Fruit fly (Drosophila melanogaster) whole organism, pupa: ENCODE data around the gene Prosbeta2R1.

Experiments
- CG10348 ChIP-seq: fragments of 200-800 bp; sonication (Bioruptor generic); IDR thresholded peaks from 2 replicates; pipeline ENCODE4 v1.3.6; 2022; ENCODE audit warnings: missing biosample characterization, missing genetic modification characterization
- CG12605 ChIP-seq: fragments of 200-800 bp; sonication (Bioruptor generic); IDR thresholded peaks from 2 replicates; pipeline ENCODE4 v1.3.6; 2022; ENCODE audit warnings: missing biosample characterization, missing genetic modification characterization
- CG17806 ChIP-seq: fragments of 200-800 bp; sonication (Bioruptor generic); optimal IDR thresholded peaks from 2 replicates; lab custom pipeline; 2018; ENCODE audit warnings: missing biosample characterization, mild to moderate bottlenecking, missing genetic modification characterization, moderate library complexity
- CG32121 ChIP-seq: fragments of 200-800 bp; sonication (Bioruptor generic); IDR thresholded peaks from 2 replicates; pipeline ENCODE4 v1.3.6; 2022; ENCODE audit warnings: missing biosample characterization, missing genetic modification characterization
- CG34367 ChIP-seq: fragments of 200-800 bp; sonication (Bioruptor generic); optimal IDR thresholded peaks from 2 replicates; lab custom pipeline; 2018; ENCODE audit warnings: missing biosample characterization, mild to moderate bottlenecking, missing genetic modification characterization
- CG8159 ChIP-seq: fragments of 200-800 bp; sonication (Bioruptor generic); optimal IDR thresholded peaks from 3 replicates; lab custom pipeline; 2018; ENCODE audit warnings: missing biosample characterization, mild to moderate bottlenecking, missing genetic modification characterization, moderate library complexity
- CG8301 ChIP-seq: fragments of 200-800 bp; sonication (Bioruptor generic); optimal IDR thresholded peaks from 2 replicates; lab custom pipeline; 2018; ENCODE audit warnings: missing biosample characterization, mild to moderate bottlenecking, missing genetic modification characterization
- CG9948 ChIP-seq: fragments of 200-800 bp; sonication (Bioruptor generic); optimal IDR thresholded peaks from 2 replicates; lab custom pipeline; 2018; ENCODE audit warnings: missing biosample characterization, mild to moderate bottlenecking, missing genetic modification characterization, moderate library complexity
- Pif1B ChIP-seq: fragments of 200-800 bp; sonication (Bioruptor generic); optimal IDR thresholded peaks from 3 replicates; lab custom pipeline; 2016; ENCODE audit warnings: missing biosample characterization, missing genetic modification characterization
- rn ChIP-seq: fragments of 200-800 bp; sonication (Bioruptor generic); IDR thresholded peaks from 2 replicates; pipeline ENCODE4 v1.3.6; 2022; ENCODE audit warnings: missing biosample characterization, missing genetic modification characterization

dm6 chrX:5800634-5801033 lies 8.1 kb upstream of the Prosbeta2R1 start:
- TF ChIP-seq CG9948 (tag; lab: Kevin White, UChicago): no peak
- no peak for TF ChIP-seq CG34367
- TF ChIP-seq CG8159 (tag; lab: Kevin White, UChicago): no peak
- no peak for TF ChIP-seq CG12605
- no peak for TF ChIP-seq CG8301 (tag; lab: Kevin White, UChicago)
- no peak for TF ChIP-seq CG32121 (GFP tag; lab: Robert Waterston, UW)
- TF ChIP-seq CG17806 (tag; lab: Kevin White, UChicago): no peak
- no peak for TF ChIP-seq CG10348 (GFP tag; lab: Robert Waterston, UW)
- TF ChIP-seq rn: no peak
- no peak for TF ChIP-seq Pif1B (GFP tag; lab: Kevin White, UChicago)
